Worm (Caenorhabditis elegans): ENCODE results near the gene T24F1.4.

T24F1.4 gene

DNA sequence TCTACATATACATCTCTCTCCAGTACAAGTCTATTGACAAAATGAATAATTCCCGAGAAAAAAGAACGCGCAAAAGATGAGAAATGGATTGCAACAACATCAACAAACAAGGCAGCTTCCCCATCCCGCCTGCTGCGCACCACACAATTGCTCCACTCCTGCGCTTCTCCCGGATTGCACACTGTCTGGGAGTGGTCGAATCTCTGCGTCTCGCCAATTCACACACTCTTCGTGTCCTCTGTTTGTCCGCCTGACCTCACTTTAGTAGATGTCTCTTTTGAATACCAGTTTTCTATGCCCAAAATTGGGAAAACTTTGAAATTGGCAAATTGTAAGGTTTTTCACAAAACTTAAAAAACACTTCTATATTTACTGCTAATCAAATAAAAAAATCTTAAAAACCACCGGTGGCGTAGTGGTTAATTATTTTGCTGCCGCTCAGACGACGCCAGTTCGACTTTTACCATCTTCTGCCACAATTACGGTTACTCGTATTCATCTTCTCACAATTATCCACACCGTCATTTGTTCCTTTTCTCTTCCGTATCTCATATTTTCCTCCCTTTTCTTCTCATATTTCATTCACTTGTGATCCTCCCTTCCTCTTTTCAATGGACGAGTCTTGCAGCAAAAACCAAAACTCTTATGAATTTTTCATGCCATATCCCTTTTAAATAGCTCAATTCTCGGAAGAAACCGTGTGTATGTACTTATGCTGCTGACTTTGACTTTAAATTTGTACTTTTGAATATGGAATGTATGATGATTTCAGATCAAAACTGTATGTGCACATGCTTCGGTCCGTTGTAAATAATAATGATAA is 8.2 kb downstream of the T24F1.4 start, which contains the start of gene rsf-1 (continued):
- TF ChIP-seq ceh-18 (tag; optimal IDR thresholded peaks at IDR 0.05) (peak; percentile 21), dve-1 (tag; optimal IDR thresholded peaks at IDR 0.05) (no peak), ceh-24 (tag; optimal IDR thresholded peaks at IDR 0.05) (no peak), eyg-1 (tag; optimal IDR thresholded peaks at IDR 0.05) (no peak), ceh-19 (GFP tag; optimal IDR thresholded peaks at IDR 0.05) (no peak), tbx-2 (tag; optimal IDR thresholded peaks at IDR 0.05) (peak; percentile 37), ceh-6 (GFP tag; optimal IDR thresholded peaks at IDR 0.05) (no peak), Y22D7AL.16 (tag; optimal IDR thresholded peaks at IDR 0.05) (no peak), sox-2 (GFP tag; IDR thresholded peaks at IDR 0.05) (no peak; the same call in 1 of the 2 replicates), gmeb-2 (tag; optimal IDR thresholded peaks at IDR 0.05) (no peak), odd-2 (tag; optimal IDR thresholded peaks at IDR 0.05) (no peak), ceh-31 (tag; optimal IDR thresholded peaks at IDR 0.05) (peak; percentile 27), elt-2 (tag; optimal IDR thresholded peaks at IDR 0.05) (no peak), ceh-34 (tag; optimal IDR thresholded peaks at IDR 0.05) (peak; percentile 52), K09A11.1 (tag; optimal IDR thresholded peaks at IDR 0.05; ENCODE audit: insufficient read depth) (no peak), elt-4 (tag; optimal IDR thresholded peaks at IDR 0.05) (no peak), hlh-8 (tag; optimal IDR thresholded peaks at IDR 0.05) (no peak), hlh-30 (tag; optimal IDR thresholded peaks at IDR 0.05; ENCODE audit: insufficient read depth) (peak; percentile 7), lin-11 (tag; optimal IDR thresholded peaks at IDR 0.05) (no peak)

DNA sequence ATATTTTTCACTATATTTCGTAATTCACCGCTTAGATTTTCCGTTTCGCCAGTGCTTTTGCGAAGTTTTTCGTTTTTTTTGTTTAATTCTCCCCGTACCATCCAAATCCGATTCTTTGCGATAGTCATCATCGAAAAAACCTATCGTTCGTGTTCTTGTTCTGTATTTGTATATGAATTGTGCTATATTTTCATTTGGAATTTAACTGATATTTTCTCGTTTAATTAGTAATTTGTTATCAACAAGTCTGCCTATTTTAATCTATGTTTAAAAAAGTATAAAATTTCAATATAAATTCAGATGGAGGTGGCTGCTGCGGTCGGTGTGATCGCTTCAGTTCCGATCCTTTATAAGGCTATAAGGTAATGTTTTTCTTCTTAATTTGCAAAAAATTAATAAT is 11.5 kb downstream of the T24F1.4 start, which contains the start of gene samp-1:
Gene samp-1, plus strand, starts transcription at position 301 of the 400 bp plus-strand sequence.
- TF ChIP-seq ahr-1 (tag; optimal IDR thresholded peaks at IDR 0.05) (no peak), elt-4 (tag; optimal IDR thresholded peaks at IDR 0.05) (no peak), C08G9.2 (tag; optimal IDR thresholded peaks at IDR 0.05) (no peak), gmeb-2 (tag; optimal IDR thresholded peaks at IDR 0.05) (no peak), pha-2 (tag; optimal IDR thresholded peaks at IDR 0.05) (no peak)

DNA sequence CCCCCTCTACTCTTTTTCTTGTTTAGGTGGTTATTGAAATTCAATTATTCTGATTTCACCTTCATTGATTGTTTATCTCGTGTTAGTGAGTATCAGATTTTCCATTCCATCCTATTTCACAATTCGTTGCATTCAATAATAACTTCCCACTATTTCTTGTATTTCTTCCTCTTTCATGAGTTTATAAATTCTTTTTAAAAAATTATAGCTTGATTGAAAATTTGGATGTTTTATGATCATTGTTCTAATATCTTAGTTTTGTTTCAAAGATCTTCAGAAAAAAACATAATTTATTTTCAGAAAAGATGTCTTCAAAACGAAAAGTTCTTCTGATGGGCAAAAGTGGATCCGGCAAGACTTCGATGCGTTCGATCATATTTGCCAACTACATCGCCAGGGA is 13.0 kb downstream of the T24F1.4 start, which contains the start of gene raga-1:
Gene raga-1, plus strand, starts transcription at position 301 of the 400 bp plus-strand sequence.
- no peak for TF ChIP-seq hlh-15 (tag; optimal IDR thresholded peaks at IDR 0.05)
- TF ChIP-seq nfya-1 (tag; optimal IDR thresholded peaks at IDR 0.05): no peak
- no peak for TF ChIP-seq rnt-1 (tag; optimal IDR thresholded peaks at IDR 0.05)
- TF ChIP-seq tbx-2 (tag; optimal IDR thresholded peaks at IDR 0.05): no peak
- no peak for TF ChIP-seq ets-4 (tag; optimal IDR thresholded peaks at IDR 0.05)
- TF ChIP-seq hlh-30 (tag; optimal IDR thresholded peaks at IDR 0.05; ENCODE audit: insufficient read depth): no peak
- TF ChIP-seq ahr-1 (tag; optimal IDR thresholded peaks at IDR 0.05): no peak
- no peak for TF ChIP-seq pha-2 (tag; optimal IDR thresholded peaks at IDR 0.05)
- TF ChIP-seq eyg-1 (tag; optimal IDR thresholded peaks at IDR 0.05): no peak
- TF ChIP-seq lim-6 (tag; optimal IDR thresholded peaks at IDR 0.05): no peak
- no peak for TF ChIP-seq ztf-16 (tag; optimal IDR thresholded peaks at IDR 0.05)
- no peak for TF ChIP-seq fax-1 (tag; optimal IDR thresholded peaks at IDR 0.05)
- TF ChIP-seq unc-42 (tag; optimal IDR thresholded peaks at IDR 0.05): no peak

DNA sequence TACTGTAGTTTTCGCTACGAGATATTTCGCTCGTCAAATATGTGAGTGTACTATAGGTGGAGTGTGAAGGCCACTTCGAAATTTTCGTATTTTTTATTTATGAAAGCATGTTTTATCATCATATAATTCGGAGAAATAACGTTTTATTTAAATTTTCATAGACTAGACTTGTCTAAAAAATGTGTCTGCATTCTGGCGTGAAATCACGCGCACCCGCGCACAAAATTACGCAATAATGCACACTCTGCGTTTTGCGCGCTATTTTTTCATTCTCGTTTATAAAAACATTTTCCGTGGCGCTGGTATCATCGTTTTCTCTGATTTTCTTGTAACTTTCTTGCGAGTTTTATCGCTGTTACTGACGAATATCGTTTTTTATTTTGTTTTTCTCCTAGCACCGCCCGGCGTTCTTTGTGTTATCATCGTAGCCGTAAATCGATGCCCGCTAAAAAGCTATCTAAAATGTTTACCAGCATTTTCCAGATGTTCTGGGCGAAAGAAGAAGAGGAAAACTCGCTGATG is 16.8 kb downstream of the T24F1.4 start, which contains the start of gene saps-1:
Gene saps-1, plus strand, starts transcription at position 472 of the 522 bp plus-strand sequence.
- no peak for TF ChIP-seq nhr-11 (tag; optimal IDR thresholded peaks at IDR 0.05)
- no peak for TF ChIP-seq rnt-1 (tag; optimal IDR thresholded peaks at IDR 0.05)
- TF ChIP-seq sox-4 (tag; optimal IDR thresholded peaks at IDR 0.05): no peak
- TF ChIP-seq pha-2 (tag; optimal IDR thresholded peaks at IDR 0.05): no peak
- TF ChIP-seq fkh-6 (tag; optimal IDR thresholded peaks at IDR 0.05): no peak
- TF ChIP-seq ceh-48 (tag; optimal IDR thresholded peaks at IDR 0.05): no peak
- no peak for TF ChIP-seq ztf-16 (tag; optimal IDR thresholded peaks at IDR 0.05)
- no peak for TF ChIP-seq gmeb-2 (tag; optimal IDR thresholded peaks at IDR 0.05)
- no peak for TF ChIP-seq ceh-9 (tag; optimal IDR thresholded peaks at IDR 0.05)
- TF ChIP-seq syd-9 (tag; optimal IDR thresholded peaks at IDR 0.05): no peak
- no peak for TF ChIP-seq Y22D7AL.16 (tag; optimal IDR thresholded peaks at IDR 0.05)
- TF ChIP-seq ets-4 (tag; optimal IDR thresholded peaks at IDR 0.05): no peak
- TF ChIP-seq ceh-22 (tag; optimal IDR thresholded peaks at IDR 0.05): no peak
- no peak for TF ChIP-seq elt-4 (tag; optimal IDR thresholded peaks at IDR 0.05)
- TF ChIP-seq ceh-6 (GFP tag; optimal IDR thresholded peaks at IDR 0.05): no peak
- no peak for TF ChIP-seq ceh-24 (tag; optimal IDR thresholded peaks at IDR 0.05)
